Worm (Caenorhabditis elegans): Measurements from ENCODE around the gene cnc-3.

DNA sequence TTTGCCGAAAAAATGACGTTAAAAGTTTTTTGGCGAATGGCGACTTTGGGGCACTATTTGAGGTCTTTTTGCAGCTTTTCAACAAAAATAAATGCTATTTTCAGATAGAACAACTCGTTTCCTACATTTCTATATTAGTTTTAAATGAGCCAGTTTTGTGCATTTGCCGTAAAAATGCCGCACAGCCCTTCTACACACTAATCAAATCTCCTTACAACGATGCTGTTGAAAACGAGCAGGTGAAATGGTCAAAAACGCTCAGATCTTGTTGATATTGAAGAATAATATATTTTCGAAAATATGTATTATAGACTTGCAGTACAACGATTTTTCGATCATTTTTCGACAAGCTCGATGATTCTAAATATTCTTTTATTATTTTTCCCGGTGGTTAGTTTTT lies 7.0 kb downstream of the cnc-3 start, which contains the start of gene chil-14:
- no peak for TF ChIP-seq unc-39 (tag; optimal IDR thresholded peaks at IDR 0.05)
- TF ChIP-seq elt-3 (tag; optimal IDR thresholded peaks at IDR 0.05): no peak
- TF ChIP-seq nhr-76 (tag; optimal IDR thresholded peaks at IDR 0.05): no peak
